Fruit fly (Drosophila melanogaster) whole organism, adult: ENCODE data around the gene brwl.

Source experiments
- CG11617 ChIP-seq: fragments of 200-800 bp; sonication (Bioruptor generic); optimal IDR thresholded peaks from 2 replicates; lab custom pipeline; 2017; ENCODE audit warnings: mild to moderate bottlenecking, missing biosample characterization, missing genetic modification reagents, missing genetic modification characterization
- CG12768 ChIP-seq: fragments of 200-800 bp; sonication (Bioruptor generic); optimal IDR thresholded peaks from 2 replicates; lab custom pipeline; 2017; ENCODE audit warnings: missing biosample characterization, missing genetic modification characterization, mild to moderate bottlenecking, moderate library complexity, missing genetic modification reagents
- CG14711 ChIP-seq: fragments of 200-800 bp; sonication (Bioruptor generic); optimal IDR thresholded peaks from 2 replicates; lab custom pipeline; 2018; ENCODE audit warnings: missing biosample characterization, mild to moderate bottlenecking, missing genetic modification characterization, moderate library complexity
- CG1620 ChIP-seq: fragments of 200-800 bp; sonication (Bioruptor generic); optimal IDR thresholded peaks from 2 replicates; lab custom pipeline; 2016; ENCODE audit warnings: missing biosample characterization, missing genetic modification characterization
- CG33017 ChIP-seq: fragments of 200-800 bp; sonication (Bioruptor generic); optimal IDR thresholded peaks from 2 replicates; lab custom pipeline; 2018; ENCODE audit warnings: missing biosample characterization, mild to moderate bottlenecking, missing genetic modification characterization, moderate library complexity
- CG5204 ChIP-seq: fragments of 200-800 bp; sonication (Bioruptor generic); optimal IDR thresholded peaks from 2 replicates; lab custom pipeline; 2016; ENCODE audit warnings: missing biosample characterization, missing genetic modification characterization
- CG7045 ChIP-seq: fragments of 200-800 bp; sonication (Bioruptor generic); optimal IDR thresholded peaks from 2 replicates; lab custom pipeline; 2017; ENCODE audit warnings: missing biosample characterization, mild to moderate bottlenecking, missing genetic modification characterization
- CG7101 ChIP-seq: fragments of 200-800 bp; sonication (Bioruptor generic); optimal IDR thresholded peaks from 2 replicates; lab custom pipeline; 2018; ENCODE audit warnings: missing biosample characterization, mild to moderate bottlenecking, missing genetic modification characterization, moderate library complexity
- Clk ChIP-seq: fragments of 200-800 bp; sonication (Bioruptor generic); optimal IDR thresholded peaks from 2 replicates; lab custom pipeline; 2017; ENCODE audit warnings: missing biosample characterization, missing genetic modification characterization
- Crg-1 ChIP-seq: fragments of 200-800 bp; sonication (Bioruptor generic); optimal IDR thresholded peaks from 2 replicates; lab custom pipeline; 2016; ENCODE audit warnings: missing biosample characterization, missing genetic modification characterization
- Hr96 ChIP-seq: fragments of 200-800 bp; sonication (Bioruptor generic); optimal IDR thresholded peaks from 2 replicates; lab custom pipeline; 2016; ENCODE audit warnings: missing biosample characterization, missing genetic modification characterization
- Mnt ChIP-seq: fragments of 200-800 bp; sonication (Bioruptor generic); optimal IDR thresholded peaks from 2 replicates; lab custom pipeline; 2016; ENCODE audit warnings: missing biosample characterization, mild to moderate bottlenecking, missing genetic modification characterization
- bab1 ChIP-seq: fragments of 200-800 bp; sonication (Bioruptor generic); optimal IDR thresholded peaks from 3 replicates; lab custom pipeline; 2019; ENCODE audit warnings: missing biosample characterization, mild to moderate bottlenecking, missing genetic modification characterization, moderate library complexity
- cic ChIP-seq: fragments of 200-800 bp; sonication (Bioruptor generic); optimal IDR thresholded peaks from 2 replicates; lab custom pipeline; 2017; ENCODE audit warnings: missing biosample characterization, mild to moderate bottlenecking, missing genetic modification characterization, moderate library complexity
- cnc ChIP-seq, 2 experiments: fragments of >200 bp; optimal IDR thresholded peaks; 2 replicates each; lab custom pipeline; 2017
- kay ChIP-seq: fragments of 200-800 bp; sonication (Bioruptor generic); peaks from one replicate; lab custom pipeline; 2016; ENCODE audit warnings: missing biosample characterization, missing genetic modification characterization, borderline replicate concordance
- ovo ChIP-seq: fragments of 200-800 bp; sonication (Bioruptor generic); optimal IDR thresholded peaks from 2 replicates; lab custom pipeline; 2016; ENCODE audit warnings: missing biosample characterization, missing genetic modification characterization
- pad ChIP-seq: fragments of 200-800 bp; sonication (Bioruptor generic); optimal IDR thresholded peaks from 3 replicates; lab custom pipeline; 2017; ENCODE audit warnings: missing biosample characterization, missing genetic modification characterization, mild to moderate bottlenecking, moderate library complexity, missing genetic modification reagents
- tj ChIP-seq: fragments of 200-800 bp; sonication (Bioruptor generic); optimal IDR thresholded peaks from 3 replicates; lab custom pipeline; 2017; ENCODE audit warnings: missing biosample characterization, mild to moderate bottlenecking, missing genetic modification characterization, moderate library complexity
- toe ChIP-seq: fragments of 200-800 bp; sonication (Bioruptor generic); optimal IDR thresholded peaks from 2 replicates; lab custom pipeline; 2016; ENCODE audit warnings: missing biosample characterization, missing genetic modification characterization

Gene brwl

dm6 chr2L:9602103-9602502, 33.4 kb downstream of the brwl start:
- TF ChIP-seq Mnt: no peak
- TF ChIP-seq CG1620: no peak
- TF ChIP-seq cnc (optimal IDR thresholded peaks at IDR 0.05; lab: Kevin White, UChicago): no peak
- TF ChIP-seq CG14711 (tag; lab: Kevin White, UChicago): no peak
- no peak for TF ChIP-seq kay (GFP tag; lab: Kevin White, UChicago)
- no peak for TF ChIP-seq CG5204 (GFP tag; lab: Kevin White, UChicago)
- no peak for TF ChIP-seq pad (GFP tag; lab: Kevin White, UChicago)
- TF ChIP-seq tj (GFP tag; lab: Kevin White, UChicago): no peak
- TF ChIP-seq CG12768 (GFP tag; lab: Kevin White, UChicago): no peak
- no peak for TF ChIP-seq CG33017 (tag; lab: Kevin White, UChicago)
- TF ChIP-seq CG7101 (tag; lab: Kevin White, UChicago): no peak
- no peak for TF ChIP-seq cic
- no peak for TF ChIP-seq bab1 (GFP tag; lab: Kevin White, UChicago)
- no peak for TF ChIP-seq CG7045 (GFP tag; lab: Kevin White, UChicago)
- no peak for TF ChIP-seq toe (GFP tag; lab: Kevin White, UChicago)
- TF ChIP-seq ovo (GFP tag; lab: Kevin White, UChicago): no peak
- TF ChIP-seq Clk (GFP tag; lab: Kevin White, UChicago): no peak
- TF ChIP-seq Crg-1 (GFP tag; lab: Kevin White, UChicago): no peak
- no peak for TF ChIP-seq Hr96 (GFP tag; lab: Kevin White, UChicago)
- TF ChIP-seq CG11617 (GFP tag; lab: Kevin White, UChicago): no peak

dm6 chr2L:9607997-9608563, 39.4 kb downstream of the brwl start, which contains the start of gene gcm2:
Gene gcm2 (plus strand): TSS chr2L:9608562.
- TF ChIP-seq ovo (GFP tag; lab: Kevin White, UChicago): no peak
- TF ChIP-seq CG14711 (tag; lab: Kevin White, UChicago): no peak
- no peak for TF ChIP-seq CG7101 (tag; lab: Kevin White, UChicago)
- no peak for TF ChIP-seq bab1 (GFP tag; lab: Kevin White, UChicago)

DNA sequence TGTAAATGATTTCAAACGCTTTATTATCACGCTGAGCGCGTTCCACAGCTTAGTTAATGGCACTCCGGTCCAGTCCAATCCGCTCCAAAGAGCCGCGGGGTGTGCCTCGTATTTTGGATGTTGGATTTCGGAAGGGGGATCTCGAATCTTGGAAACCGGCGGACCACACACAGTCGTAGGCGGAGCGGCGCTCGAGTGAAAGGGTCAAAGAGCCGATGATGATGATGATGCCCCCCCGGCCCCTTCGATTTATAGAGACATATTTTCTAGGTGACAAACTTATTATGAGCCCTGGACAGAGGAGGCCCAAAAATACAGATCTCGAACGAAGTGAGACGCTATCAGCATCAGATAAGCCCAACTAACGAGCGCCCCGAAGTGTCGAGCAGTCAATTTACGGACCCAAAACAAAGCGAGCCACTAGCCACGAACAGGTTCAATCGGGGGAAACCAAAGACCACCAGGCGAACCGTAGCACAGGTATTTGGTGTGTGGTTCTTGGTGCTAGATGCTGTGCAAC, 40.7 kb downstream of the brwl start:
- TF ChIP-seq ovo (GFP tag; lab: Kevin White, UChicago) (no peak), CG7101 (tag; lab: Kevin White, UChicago) (no peak), kay (GFP tag; lab: Kevin White, UChicago) (no peak), CG33017 (tag; lab: Kevin White, UChicago) (no peak), Mnt (no peak), CG5204 (GFP tag; lab: Kevin White, UChicago) (no peak), cic (no peak), Clk (GFP tag; lab: Kevin White, UChicago) (no peak), CG1620 (no peak), pad (GFP tag; lab: Kevin White, UChicago) (no peak), CG7045 (GFP tag; lab: Kevin White, UChicago) (no peak), cnc (optimal IDR thresholded peaks at IDR 0.05; lab: Kevin White, UChicago) (no peak), bab1 (GFP tag; lab: Kevin White, UChicago) (no peak)

DNA sequence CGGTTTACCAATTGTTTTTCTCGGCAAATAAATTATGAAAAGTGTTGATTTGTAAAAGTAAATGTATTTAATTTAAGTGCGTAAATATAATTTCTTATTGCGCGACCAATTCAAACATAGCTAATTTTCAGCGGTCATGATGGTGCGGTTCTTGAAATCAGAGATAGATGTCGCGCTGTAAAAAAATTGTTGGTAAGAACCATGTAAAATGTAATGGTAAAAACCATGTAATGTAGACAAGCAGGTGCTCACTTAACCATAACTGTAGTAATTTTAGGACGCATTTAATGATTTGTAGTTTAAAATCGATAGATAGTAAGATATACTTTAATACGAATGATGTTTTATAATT, 43.9 kb downstream of the brwl start:
- TF ChIP-seq CG33017 (tag; lab: Kevin White, UChicago): no peak
- no peak for TF ChIP-seq cnc (optimal IDR thresholded peaks at IDR 0.05; lab: Kevin White, UChicago)
- no peak for TF ChIP-seq toe (GFP tag; lab: Kevin White, UChicago)
- no peak for TF ChIP-seq CG1620
- no peak for TF ChIP-seq pad (GFP tag; lab: Kevin White, UChicago)
- TF ChIP-seq bab1 (GFP tag; lab: Kevin White, UChicago): no peak
- no peak for TF ChIP-seq Mnt
- TF ChIP-seq cic: no peak
- no peak for TF ChIP-seq CG7101 (tag; lab: Kevin White, UChicago)
- TF ChIP-seq tj (GFP tag; lab: Kevin White, UChicago): no peak
- TF ChIP-seq Crg-1 (GFP tag; lab: Kevin White, UChicago): no peak
- TF ChIP-seq CG14711 (tag; lab: Kevin White, UChicago): no peak
- TF ChIP-seq CG7045 (GFP tag; lab: Kevin White, UChicago): no peak
- TF ChIP-seq Hr96 (GFP tag; lab: Kevin White, UChicago): no peak
- TF ChIP-seq kay (GFP tag; lab: Kevin White, UChicago): no peak
- TF ChIP-seq CG5204 (GFP tag; lab: Kevin White, UChicago): no peak
- TF ChIP-seq Clk (GFP tag; lab: Kevin White, UChicago): no peak
- no peak for TF ChIP-seq CG12768 (GFP tag; lab: Kevin White, UChicago)
- no peak for TF ChIP-seq CG11617 (GFP tag; lab: Kevin White, UChicago)
- TF ChIP-seq ovo (GFP tag; lab: Kevin White, UChicago): no peak

DNA sequence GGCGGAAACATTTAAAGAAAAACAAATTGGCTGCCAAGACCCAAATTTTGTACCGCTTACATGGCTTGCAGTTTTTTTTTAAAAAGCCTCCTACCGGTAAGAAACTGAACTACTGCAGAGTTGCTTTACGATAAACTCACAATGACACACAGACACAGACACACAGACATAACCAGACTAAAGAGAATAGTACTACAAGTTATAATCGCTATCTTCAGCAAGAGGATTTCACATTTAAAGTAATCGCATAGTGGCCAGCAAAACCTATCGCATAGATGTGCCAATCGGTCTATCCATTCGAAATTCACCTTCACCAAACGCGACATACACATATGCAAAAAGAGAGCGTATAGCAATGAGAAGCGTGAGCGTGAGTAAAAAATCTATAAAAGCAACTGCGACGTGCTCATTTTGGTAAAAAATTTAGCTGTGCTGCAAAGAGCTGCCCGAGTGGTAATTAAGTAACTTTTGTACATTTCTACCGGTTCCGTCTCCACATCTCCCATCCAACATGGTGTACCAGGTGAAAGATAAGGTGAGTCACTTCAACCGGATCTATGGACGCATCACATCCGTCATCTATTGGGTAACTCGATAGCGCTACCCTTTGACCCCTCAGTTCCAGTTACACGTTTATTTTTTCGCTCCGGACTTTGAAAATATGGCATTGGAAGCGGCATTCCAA, 44.5 kb downstream of the brwl start, which contains the start of gene Trx2:
Gene Trx2, plus strand, starts transcription at position 161 of the 685 bp plus-strand sequence.
- TF ChIP-seq CG7101 (tag; lab: Kevin White, UChicago) (no peak), CG5204 (GFP tag; lab: Kevin White, UChicago) (no peak), tj (GFP tag; lab: Kevin White, UChicago) (peak; percentile 27), kay (GFP tag; lab: Kevin White, UChicago) (peak; percentile 18), Mnt (peak; percentile 77), CG1620 (peak; percentile 58), CG11617 (GFP tag; lab: Kevin White, UChicago) (peak; percentile 13), CG14711 (tag; lab: Kevin White, UChicago) (no peak), cnc (optimal IDR thresholded peaks at IDR 0.05; lab: Kevin White, UChicago) (no peak), ovo (GFP tag; lab: Kevin White, UChicago) (peak; percentile 48), Hr96 (GFP tag; lab: Kevin White, UChicago) (peak; percentile 65), toe (GFP tag; lab: Kevin White, UChicago) (peak; percentile 30), cic (peak; percentile 61), CG33017 (tag; lab: Kevin White, UChicago) (peak; percentile 64), pad (GFP tag; lab: Kevin White, UChicago) (no peak), bab1 (GFP tag; lab: Kevin White, UChicago) (peak; percentile 46), CG7045 (GFP tag; lab: Kevin White, UChicago) (no peak), CG12768 (GFP tag; lab: Kevin White, UChicago) (peak; percentile 55), Crg-1 (GFP tag; lab: Kevin White, UChicago) (peak; percentile 20), Clk (GFP tag; lab: Kevin White, UChicago) (no peak)
